Fruit fly (Drosophila melanogaster): ENCODE results near the gene CG9784.

The CG9784 gene

DNA sequence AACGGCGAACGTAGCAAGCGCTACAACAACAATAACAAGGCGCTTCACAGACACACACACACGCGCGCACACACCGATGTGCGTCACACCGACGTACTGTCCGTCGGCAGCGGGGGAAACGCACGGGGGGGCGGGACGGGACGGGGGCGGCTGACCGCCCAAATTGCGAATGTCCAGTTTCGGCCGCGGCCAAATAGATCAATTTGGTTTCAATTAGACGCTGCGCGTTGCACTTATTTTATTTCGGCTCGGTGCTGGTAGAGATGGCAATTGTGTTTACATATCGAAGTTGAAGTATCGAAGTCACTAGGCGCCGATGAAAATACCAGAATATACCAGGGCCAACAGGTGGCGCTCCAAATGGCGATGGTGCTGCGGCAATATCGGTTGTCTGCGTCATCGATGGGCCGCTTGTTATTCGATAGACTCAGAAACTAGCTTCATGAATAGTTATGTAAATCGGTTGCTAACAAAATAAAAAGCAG, 38.1 kb upstream of the CG9784 start, which contains the start of gene Rok (continued):
- TF ChIP-seq Eip74EF (GFP tag; optimal IDR thresholded peaks at IDR 0.05) (no peak), pb (GFP tag; optimal IDR thresholded peaks at IDR 0.05) (no peak), row (GFP tag; IDR thresholded peaks at IDR 0.05) (peak; percentile 37; the same call in 2 of the 3 replicates), zen2 (GFP tag; IDR thresholded peaks at IDR 0.05; ENCODE audit: partially characterized antibody) (peak; percentile 61; the same call in 2 of the 3 replicates), Mes4 (GFP tag; optimal IDR thresholded peaks at IDR 0.05) (no peak), CG14860 (GFP tag; IDR thresholded peaks at IDR 0.05; ENCODE audit: partially characterized antibody) (peak; percentile 79), Dref (GFP tag; IDR thresholded peaks at IDR 0.05) (peak; percentile 85), CG3838 (GFP tag; optimal IDR thresholded peaks at IDR 0.05) (no peak), CG13287 (GFP tag; IDR thresholded peaks at IDR 0.05; ENCODE audit: partially characterized antibody) (peak; percentile 77), CG6791 (GFP tag; IDR thresholded peaks at IDR 0.05; ENCODE audit: partially characterized antibody) (peak; percentile 87), zfh2 (GFP tag; optimal IDR thresholded peaks at IDR 0.05) (no peak), hb (GFP tag; IDR thresholded peaks at IDR 0.05; ENCODE audit: partially characterized antibody) (peak; percentile 87), Antp (GFP tag; optimal IDR thresholded peaks at IDR 0.05) (peak; percentile 9), ab (GFP tag; optimal IDR thresholded peaks at IDR 0.05) (no peak), Dll (GFP tag; IDR thresholded peaks at IDR 0.05; ENCODE audit: partially characterized antibody) (peak; percentile 77), Myb (GFP tag; optimal IDR thresholded peaks at IDR 0.05) (peak; percentile 16), bigmax (GFP tag; optimal IDR thresholded peaks at IDR 0.05) (no peak), Mrtf (GFP tag; IDR thresholded peaks at IDR 0.05) (no peak), Fer1 (GFP tag; optimal IDR thresholded peaks at IDR 0.05) (peak; percentile 7), corto (GFP tag; optimal IDR thresholded peaks at IDR 0.05) (no peak), crol (GFP tag; IDR thresholded peaks at IDR 0.05) (peak; percentile 67), CG10565 (GFP tag; optimal IDR thresholded peaks at IDR 0.05) (no peak), fd3F (GFP tag; optimal IDR thresholded peaks at IDR 0.05) (no peak), CG30020 (tag; optimal IDR thresholded peaks at IDR 0.05) (peak; percentile 46), CG9817 (tag; optimal IDR thresholded peaks at IDR 0.05) (no peak), ap (GFP tag; IDR thresholded peaks at IDR 0.05) (no peak), z (GFP tag; IDR thresholded peaks at IDR 0.05) (no peak), Hr51 (GFP tag; optimal IDR thresholded peaks at IDR 0.05) (no peak), CG2199 (GFP tag; IDR thresholded peaks at IDR 0.05) (no peak), CG8924 (tag; optimal IDR thresholded peaks at IDR 0.05) (no peak), Scr (GFP tag; IDR thresholded peaks at IDR 0.05; ENCODE audit: partially characterized antibody) (peak; percentile 81), sc (optimal IDR thresholded peaks at IDR 0.05) (no peak), sc (GFP tag; optimal IDR thresholded peaks at IDR 0.05) (no peak), vnd (GFP tag; IDR thresholded peaks at IDR 0.05; ENCODE audit: partially characterized antibody) (peak; percentile 75), CG1603 (tag; optimal IDR thresholded peaks at IDR 0.05) (peak; percentile 61), scrt (GFP tag; optimal IDR thresholded peaks at IDR 0.05) (no peak), bbx (GFP tag; IDR thresholded peaks at IDR 0.05; ENCODE audit: partially characterized antibody) (peak; percentile 89), vfl (GFP tag; optimal IDR thresholded peaks at IDR 0.05) (no peak), Sin3A (optimal IDR thresholded peaks at IDR 0.05) (peak; percentile 69), CG2202 (tag; optimal IDR thresholded peaks at IDR 0.05) (no peak), Dad (GFP tag; optimal IDR thresholded peaks at IDR 0.05) (no peak), grn (GFP tag; optimal IDR thresholded peaks at IDR 0.05) (no peak), trem (tag; optimal IDR thresholded peaks at IDR 0.05) (no peak), ken (GFP tag; IDR thresholded peaks at IDR 0.05) (no peak), CG11723 (GFP tag; optimal IDR thresholded peaks at IDR 0.05) (no peak), ttk (GFP tag; IDR thresholded peaks at IDR 0.05) (no peak), chinmo (GFP tag; IDR thresholded peaks at IDR 0.05; ENCODE audit: partially characterized antibody) (peak; percentile 76; the same call in 3 of the 4 replicates), HLHmδ (GFP tag; optimal IDR thresholded peaks at IDR 0.05) (no peak), CG34224 (GFP tag; IDR thresholded peaks at IDR 0.05; ENCODE audit: partially characterized antibody) (peak; percentile 57; the same call in 2 of the 3 replicates), CG42726 (GFP tag; IDR thresholded peaks at IDR 0.05; ENCODE audit: partially characterized antibody) (peak; percentile 91)
